Worm (Caenorhabditis elegans) whole organism, L3 larva: ENCODE measurements around the gene C13B9.2.

Experiments used
- ama-1 ChIP-seq: fragments of 150-350 bp; optimal IDR thresholded peaks from 2 replicates; lab custom pipeline; 2018
- fkh-10 ChIP-seq: sonication (generic microtip); optimal IDR thresholded peaks from 2 replicates; lab custom pipeline; 2017; ENCODE audit warnings: missing biosample characterization, missing genetic modification reagents, missing genetic modification characterization
- mdl-1 ChIP-seq: fragments of 150-350 bp; optimal IDR thresholded peaks from 2 replicates; lab custom pipeline; 2014; ENCODE audit warnings: missing biosample characterization, missing genetic modification characterization
- pha-4 ChIP-seq: fragments of 150-350 bp; optimal IDR thresholded peaks from 2 replicates; lab custom pipeline; 2014; ENCODE audit warnings: missing biosample characterization, missing genetic modification reagents, missing genetic modification characterization
- snpc-4 ChIP-seq: fragments of 150-350 bp; optimal IDR thresholded peaks from 2 replicates; lab custom pipeline; 2014; ENCODE audit warnings: missing biosample characterization, missing genetic modification characterization

- no peak for TF ChIP-seq ama-1 (lab: Kevin White, UChicago)
- no peak for TF ChIP-seq pha-4 (tag; lab: Kevin White, UChicago)
- TF ChIP-seq fkh-10 (GFP tag; lab: Kevin White, UChicago) = no peak
- no peak for TF ChIP-seq mdl-1
- TF ChIP-seq snpc-4 (tag; lab: Kevin White, UChicago) = no peak
Observed at ce11 chrIII:6577159-6577558, 42.9 kb upstream of the C13B9.2 start.
